Worm (Caenorhabditis elegans) whole organism, late embryonic: ENCODE results near the gene hars-1.

Experiments used
- C08G9.2 ChIP-seq: sonication (generic microtip); optimal IDR thresholded peaks from 2 replicates; lab custom pipeline; 2016; ENCODE audit warnings: mild to moderate bottlenecking, missing genetic modification characterization, moderate library complexity, missing compliant biosample characterization
- C38D4.7 ChIP-seq: fragments of 200-800 bp; sonication (Bioruptor generic); optimal IDR thresholded peaks from 2 replicates; lab custom pipeline; 2018; ENCODE audit warnings: mild to moderate bottlenecking, missing genetic modification characterization, moderate library complexity, missing compliant biosample characterization
- K02D7.2 ChIP-seq: sonication (generic microtip); optimal IDR thresholded peaks from 2 replicates; lab custom pipeline; 2017; ENCODE audit warnings: mild to moderate bottlenecking, missing genetic modification characterization, missing compliant biosample characterization
- K09A11.1 ChIP-seq: sonication (generic microtip); optimal IDR thresholded peaks from 2 replicates; lab custom pipeline; 2017; ENCODE audit warnings: antibody characterized with exemption, mild to moderate bottlenecking, missing genetic modification characterization, missing compliant biosample characterization; ENCODE audit not compliant: insufficient read depth
- T23F11.4 ChIP-seq: fragments of 200-800 bp; sonication (Bioruptor generic); optimal IDR thresholded peaks from 2 replicates; lab custom pipeline; 2018; ENCODE audit warnings: mild to moderate bottlenecking, missing genetic modification characterization, missing compliant biosample characterization
- ama-1 ChIP-seq: fragments of 150-350 bp; optimal IDR thresholded peaks from 2 replicates; lab custom pipeline; 2014
- ceh-14 ChIP-seq: sonication (generic microtip); optimal IDR thresholded peaks from 2 replicates; lab custom pipeline; 2016; ENCODE audit warnings: missing genotype, missing genetic modification characterization, missing compliant biosample characterization
- ceh-18 ChIP-seq: sonication (generic microtip); optimal IDR thresholded peaks from 2 replicates; lab custom pipeline; 2016; ENCODE audit warnings: missing genetic modification characterization, missing compliant biosample characterization
- ceh-30 ChIP-seq: fragments of 150-350 bp; optimal IDR thresholded peaks from 2 replicates; lab custom pipeline; 2014; ENCODE audit warnings: missing biosample characterization, missing genetic modification characterization
- ceh-34 ChIP-seq: sonication (generic microtip); optimal IDR thresholded peaks from 2 replicates; lab custom pipeline; 2016; ENCODE audit warnings: mild to moderate bottlenecking, missing genetic modification characterization, missing compliant biosample characterization
- ceh-45 ChIP-seq: fragments of 200-800 bp; sonication (Bioruptor generic); IDR thresholded peaks from 2 replicates; pipeline ENCODE4 v1.3.6; 2022; ENCODE audit warnings: missing genetic modification reagents, missing genetic modification characterization, missing compliant biosample characterization
- ceh-6 ChIP-seq: fragments of 200-800 bp; sonication (Bioruptor generic); optimal IDR thresholded peaks from 2 replicates; lab custom pipeline; 2018; ENCODE audit warnings: mild to moderate bottlenecking, missing genetic modification characterization, missing compliant biosample characterization
- ceh-9 ChIP-seq: sonication (generic microtip); optimal IDR thresholded peaks from 2 replicates; lab custom pipeline; 2016; ENCODE audit warnings: mild to moderate bottlenecking, missing genetic modification characterization, inconsistent platforms, missing compliant biosample characterization
- dmd-4 ChIP-seq: sonication (generic microtip); optimal IDR thresholded peaks from 2 replicates; lab custom pipeline; 2016; ENCODE audit warnings: borderline replicate concordance, missing genetic modification characterization, missing compliant biosample characterization
- dve-1 ChIP-seq: sonication (generic microtip); optimal IDR thresholded peaks from 2 replicates; lab custom pipeline; 2017; ENCODE audit warnings: antibody characterized with exemption, mild to moderate bottlenecking, missing genetic modification characterization, missing compliant biosample characterization
- elt-2 ChIP-seq: sonication (generic microtip); optimal IDR thresholded peaks from 2 replicates; lab custom pipeline; 2016; ENCODE audit warnings: missing genetic modification reagents, missing genetic modification characterization, missing compliant biosample characterization
- elt-4 ChIP-seq: sonication (generic microtip); optimal IDR thresholded peaks from 2 replicates; lab custom pipeline; 2016; ENCODE audit warnings: missing genetic modification characterization, missing compliant biosample characterization
- eyg-1 ChIP-seq: sonication (generic microtip); optimal IDR thresholded peaks from 2 replicates; lab custom pipeline; 2016; ENCODE audit warnings: missing genotype, missing genetic modification characterization, missing compliant biosample characterization
- fkh-10 ChIP-seq: fragments of 150-350 bp; optimal IDR thresholded peaks from 2 replicates; lab custom pipeline; 2014; ENCODE audit warnings: missing biosample characterization, missing genetic modification reagents, missing genetic modification characterization
- gmeb-2 ChIP-seq: sonication (generic microtip); optimal IDR thresholded peaks from 2 replicates; lab custom pipeline; 2016; ENCODE audit warnings: missing genetic modification characterization, inconsistent platforms, missing compliant biosample characterization
- hlh-30 ChIP-seq: sonication (generic microtip); optimal IDR thresholded peaks from 2 replicates; lab custom pipeline; 2017; ENCODE audit warnings: antibody characterized with exemption, missing genetic modification characterization, missing compliant biosample characterization; ENCODE audit not compliant: insufficient read depth
- hlh-8 ChIP-seq: sonication (generic microtip); optimal IDR thresholded peaks from 2 replicates; lab custom pipeline; 2016; ENCODE audit warnings: missing genotype, missing genetic modification characterization, missing compliant biosample characterization
- lim-6 ChIP-seq: sonication (generic microtip); optimal IDR thresholded peaks from 2 replicates; lab custom pipeline; 2016; ENCODE audit warnings: missing genetic modification characterization, missing compliant biosample characterization
- mec-3 ChIP-seq: sonication (generic microtip); optimal IDR thresholded peaks from 2 replicates; lab custom pipeline; 2016; ENCODE audit warnings: borderline replicate concordance, missing genetic modification characterization, missing compliant biosample characterization
- nfya-1 ChIP-seq: sonication (generic microtip); optimal IDR thresholded peaks from 2 replicates; lab custom pipeline; 2017; ENCODE audit warnings: missing genetic modification characterization, mild to moderate bottlenecking, missing compliant biosample characterization, antibody characterized with exemption, moderate library complexity
- nhr-11 ChIP-seq: fragments of 150-350 bp; optimal IDR thresholded peaks from 2 replicates; lab custom pipeline; 2014; ENCODE audit warnings: missing biosample characterization, missing genetic modification characterization
- nhr-232 ChIP-seq: sonication (generic microtip); optimal IDR thresholded peaks from 2 replicates; lab custom pipeline; 2016; ENCODE audit warnings: missing genetic modification characterization, missing compliant biosample characterization
- odd-2 ChIP-seq: sonication (generic microtip); optimal IDR thresholded peaks from 2 replicates; lab custom pipeline; 2017; ENCODE audit warnings: antibody characterized with exemption, mild to moderate bottlenecking, missing genetic modification characterization, missing compliant biosample characterization
- pag-3 ChIP-seq: sonication (generic microtip); optimal IDR thresholded peaks from 2 replicates; lab custom pipeline; 2016; ENCODE audit warnings: missing compliant biosample characterization, missing genetic modification characterization, borderline replicate concordance
- pax-1 ChIP-seq: fragments of 150-350 bp; optimal IDR thresholded peaks from 2 replicates; lab custom pipeline; 2014; ENCODE audit warnings: missing biosample characterization, missing genetic modification characterization
- pha-2 ChIP-seq: sonication (generic microtip); optimal IDR thresholded peaks from 2 replicates; lab custom pipeline; 2017; ENCODE audit warnings: mild to moderate bottlenecking, missing genetic modification characterization, missing compliant biosample characterization
- pros-1 ChIP-seq: fragments of 150-350 bp; optimal IDR thresholded peaks from 2 replicates; lab custom pipeline; 2014; ENCODE audit warnings: missing biosample characterization, missing genetic modification reagents, missing genetic modification characterization
- sox-2 ChIP-seq: fragments of 200-800 bp; sonication (Bioruptor generic); IDR thresholded peaks from 2 replicates; pipeline ENCODE4 v1.3.6; 2022; ENCODE audit warnings: missing genetic modification reagents, missing genetic modification characterization, missing compliant biosample characterization
- sox-4 ChIP-seq: sonication (generic microtip); optimal IDR thresholded peaks from 2 replicates; lab custom pipeline; 2017; ENCODE audit warnings: mild to moderate bottlenecking, missing genetic modification characterization, inconsistent platforms, missing compliant biosample characterization
- ttx-3 ChIP-seq: sonication (generic microtip); optimal IDR thresholded peaks from 2 replicates; lab custom pipeline; 2016; ENCODE audit warnings: missing genetic modification reagents, missing genetic modification characterization, missing compliant biosample characterization
- unc-3 ChIP-seq, 2 experiments: fragments of 200-800 bp in 1 of 2; sonication (Bioruptor generic) in 1 of 2; sonication (generic microtip) in 1 of 2; conservative IDR thresholded peaks in 1 of 2; optimal IDR thresholded peaks in 1 of 2; 2 replicates each; pipeline versions ENCODE4 v1.3.6 to Lab custom; 2016 to 2022; ENCODE audit warnings: missing compliant biosample characterization in 2 of 2, missing genetic modification characterization in 2 of 2, missing genetic modification reagents in 1 of 2
- unc-42 ChIP-seq: sonication (generic microtip); optimal IDR thresholded peaks from 2 replicates; lab custom pipeline; 2016; ENCODE audit warnings: missing genotype, missing genetic modification characterization, missing compliant biosample characterization

hars-1 gene

DNA sequence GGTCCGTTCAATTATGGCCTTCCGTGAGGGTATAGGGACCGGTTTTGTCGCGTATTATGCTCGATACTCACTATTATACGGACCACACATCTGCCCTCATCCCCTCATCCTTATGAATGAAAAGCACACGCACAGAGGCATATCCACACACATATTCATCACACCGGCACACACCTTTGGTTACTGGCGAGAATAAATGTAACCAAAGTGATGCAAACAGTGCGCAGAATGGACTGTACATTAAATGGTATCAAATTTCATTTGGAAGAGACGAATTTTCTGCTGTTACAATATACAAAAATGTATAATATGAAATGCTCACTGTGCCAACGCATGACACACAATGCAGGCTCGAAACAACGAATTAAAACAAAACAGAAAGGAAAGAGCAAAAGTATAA, 10.9 kb downstream of the hars-1 start:
- no peak for TF ChIP-seq K09A11.1 (tag; lab: Kevin White, UChicago)
- TF ChIP-seq ceh-30 (tag; lab: Kevin White, UChicago) = no peak
- peak; percentile 79 for TF ChIP-seq ceh-34 (tag; lab: Kevin White, UChicago)
- no peak for TF ChIP-seq ttx-3 (tag; lab: Kevin White, UChicago)
- TF ChIP-seq ceh-9 (tag; lab: Kevin White, UChicago) = no peak
- peak; percentile 5 for TF ChIP-seq pha-2 (tag; lab: Kevin White, UChicago)
- no peak for TF ChIP-seq ceh-6 (GFP tag; lab: Kevin White, UChicago)
- no peak for TF ChIP-seq pag-3

- TF ChIP-seq ceh-45 (GFP tag; lab: Robert Waterston, UW) = no peak
- peak; percentile 70 for TF ChIP-seq unc-42 (tag; lab: Kevin White, UChicago)
- no peak for TF ChIP-seq ttx-3 (tag; lab: Kevin White, UChicago)
Observed at ce11 chrIV:10870158-10870557, 11.4 kb downstream of the hars-1 start.

- TF ChIP-seq dmd-4 (tag; lab: Kevin White, UChicago) (no peak), ama-1 (lab: Kevin White, UChicago) (no peak), ceh-30 (tag; lab: Kevin White, UChicago) (no peak), hlh-8 (tag; lab: Kevin White, UChicago) (no peak), K02D7.2 (tag; lab: Kevin White, UChicago) (no peak), mec-3 (tag; lab: Kevin White, UChicago) (no peak), T23F11.4 (no peak), ceh-14 (tag; lab: Kevin White, UChicago) (no peak), unc-3 (GFP tag; conservative IDR thresholded peaks at IDR 0.05; lab: Robert Waterston, UW) (no peak), unc-3 (tag; optimal IDR thresholded peaks at IDR 0.05; lab: Kevin White, UChicago) (no peak), pax-1 (tag; lab: Kevin White, UChicago) (no peak), C38D4.7 (GFP tag; lab: Kevin White, UChicago) (no peak), C08G9.2 (no peak), eyg-1 (tag; lab: Kevin White, UChicago) (no peak), gmeb-2 (tag; lab: Kevin White, UChicago) (no peak), ceh-18 (tag; lab: Kevin White, UChicago) (no peak), fkh-10 (GFP tag; lab: Kevin White, UChicago) (no peak), nfya-1 (tag; lab: Kevin White, UChicago) (no peak), dve-1 (tag; lab: Kevin White, UChicago) (no peak)
- TF ChIP-seq, all 69 proteins: peak for 0
Observed at ce11 chrIV:10874527-10874926, 15.8 kb downstream of the hars-1 start, which contains the start of gene F13E9.12. TSS of gene F13E9.12 (minus strand) at chrIV:10874627.

- no peak for TF ChIP-seq odd-2
- TF ChIP-seq nhr-11 (tag; lab: Kevin White, UChicago) = no peak
- no peak for TF ChIP-seq hlh-30
- no peak for TF ChIP-seq ttx-3 (tag; lab: Kevin White, UChicago)
- TF ChIP-seq lim-6 = no peak
- no peak for TF ChIP-seq pag-3
- no peak for TF ChIP-seq nhr-232 (tag; lab: Kevin White, UChicago)
- no peak for TF ChIP-seq fkh-10 (GFP tag; lab: Kevin White, UChicago)
- no peak for TF ChIP-seq sox-2 (GFP tag; lab: Robert Waterston, UW)
- TF ChIP-seq K02D7.2 (tag; lab: Kevin White, UChicago) = no peak
- TF ChIP-seq elt-4 = no peak
- no peak for TF ChIP-seq elt-2
- TF ChIP-seq dmd-4 (tag; lab: Kevin White, UChicago) = no peak
- TF ChIP-seq ceh-14 (tag; lab: Kevin White, UChicago) = no peak
- no peak for TF ChIP-seq pros-1
- no peak for TF ChIP-seq sox-4
- no peak for TF ChIP-seq unc-42 (tag; lab: Kevin White, UChicago)
- no peak for TF ChIP-seq dve-1 (tag; lab: Kevin White, UChicago)
- TF ChIP-seq ceh-45 (GFP tag; lab: Robert Waterston, UW) = no peak
Observed at ce11 chrIV:10876844-10877243, 18.1 kb downstream of the hars-1 start, which contains the start of gene fipr-14. TSS of gene fipr-14 (plus strand) at chrIV:10877144.
